Worm (Caenorhabditis elegans): ENCODE measurements around the gene fbxc-18.
"Not testable (repeated sequence)": the region's sequence is repeated elsewhere in the genome, so short reads cannot be mapped to it uniquely, and the experiment has no call there.

The fbxc-18 gene

ce11 chrII:979135-979534, 12.3 kb upstream of the fbxc-18 start, which contains the start of the genes fbxc-17 and fbxc-15:
Gene fbxc-17, minus strand, starts transcription at chrII:979235.
Gene fbxc-15, plus strand, starts transcription at chrII:979423.
- TF ChIP-seq hlh-4 (tag; optimal IDR thresholded peaks at IDR 0.05) = no peak
- TF ChIP-seq mab-9 (GFP tag; IDR thresholded peaks at IDR 0.05) = no peak
- no peak for TF ChIP-seq mef-2 (tag; optimal IDR thresholded peaks at IDR 0.05)
- TF ChIP-seq fkh-10 (GFP tag; optimal IDR thresholded peaks at IDR 0.05) = no peak
- no peak for TF ChIP-seq alr-1 (tag; optimal IDR thresholded peaks at IDR 0.05; ENCODE audit: borderline replicate concordance)
- no peak for TF ChIP-seq unc-62 (GFP tag; optimal IDR thresholded peaks at IDR 0.05)
- no peak for TF ChIP-seq jun-1 (tag; optimal IDR thresholded peaks at IDR 0.05)
- no peak for TF ChIP-seq isw-1 (GFP tag; IDR thresholded peaks at IDR 0.05)
- no peak for TF ChIP-seq unc-30 (tag; optimal IDR thresholded peaks at IDR 0.05)
- TF ChIP-seq ama-1 (optimal IDR thresholded peaks at IDR 0.05) = no peak
- no peak for TF ChIP-seq nhr-19 (GFP tag; conservative IDR thresholded peaks at IDR 0.05)

- TF ChIP-seq rnt-1 (tag; optimal IDR thresholded peaks at IDR 0.05) (no peak), F16B12.6 (tag; optimal IDR thresholded peaks at IDR 0.05) (no peak), nhr-28 (tag; optimal IDR thresholded peaks at IDR 0.05) (no peak), lin-14 (GFP tag; optimal IDR thresholded peaks at IDR 0.05) (no peak), sox-4 (tag; optimal IDR thresholded peaks at IDR 0.05) (no peak), pag-3 (tag; optimal IDR thresholded peaks at IDR 0.05; ENCODE audit: borderline replicate concordance, insufficient read depth) (no peak), ceh-88 (GFP tag; IDR thresholded peaks at IDR 0.05) (no peak)
These were observed 7.1 kb upstream of the fbxc-18 start, which contains the start of gene fbxc-14 for ce11 chrII:973999-974398. Gene fbxc-14, plus strand, starts transcription at chrII:974299.

ce11 chrII:972850-973249, 6.0 kb upstream of the fbxc-18 start, which contains the start of gene C32B5.15:
Gene C32B5.15, minus strand, starts transcription at chrII:972950.
- no peak for TF ChIP-seq dsc-1 (tag; optimal IDR thresholded peaks at IDR 0.05)
- no peak for TF ChIP-seq ama-1 (optimal IDR thresholded peaks at IDR 0.05)
- no peak for TF ChIP-seq nhr-84 (tag; optimal IDR thresholded peaks at IDR 0.05)

- TF ChIP-seq sptf-1 (tag; optimal IDR thresholded peaks at IDR 0.05); ces-1 (GFP tag; optimal IDR thresholded peaks at IDR 0.05); nhr-90 (tag; optimal IDR thresholded peaks at IDR 0.05; ENCODE audit: poor library complexity): not testable (repeated sequence)
These were observed 1.2 kb upstream of the fbxc-18 start, which contains the start of gene C32B5.6 for ce11 chrII:968106-968505. Gene C32B5.6, plus strand, starts transcription at chrII:968406.

- TF ChIP-seq elt-2 (tag; optimal IDR thresholded peaks at IDR 0.05) (no peak), egl-13 (tag; optimal IDR thresholded peaks at IDR 0.05) (no peak), skn-1 (tag; optimal IDR thresholded peaks at IDR 0.05) (no peak), ceh-82 (tag; optimal IDR thresholded peaks at IDR 0.05) (no peak), Y116A8C.19 (tag; optimal IDR thresholded peaks at IDR 0.05; ENCODE audit: borderline replicate concordance) (no peak), nhr-90 (tag; optimal IDR thresholded peaks at IDR 0.05; ENCODE audit: poor library complexity) (no peak), pag-3 (tag; optimal IDR thresholded peaks at IDR 0.05; ENCODE audit: borderline replicate concordance, insufficient read depth) (no peak), isw-1 (GFP tag; IDR thresholded peaks at IDR 0.05) (no peak), mdl-1 (tag; optimal IDR thresholded peaks at IDR 0.05) (no peak), ets-5 (GFP tag; IDR thresholded peaks at IDR 0.05) (no peak), fkh-10 (GFP tag; optimal IDR thresholded peaks at IDR 0.05) (no peak)
These were observed 4.9 kb downstream of the fbxc-18 start, which contains the start of gene C32B5.13 for ce11 chrII:961961-962360. Gene C32B5.13, minus strand, starts transcription at chrII:962061.

ce11 chrII:960218-960617, 6.6 kb downstream of the fbxc-18 start, which contains the start of the genes C32B5.18 and C32B5.7:
Gene C32B5.18, plus strand, starts transcription at chrII:960518.
Gene C32B5.7, plus strand, starts transcription at chrII:960528.
- TF ChIP-seq pqm-1 (tag; optimal IDR thresholded peaks at IDR 0.05) = no peak
- TF ChIP-seq pax-3 (tag; optimal IDR thresholded peaks at IDR 0.05) = no peak
- no peak for TF ChIP-seq nhr-19 (GFP tag; conservative IDR thresholded peaks at IDR 0.05)
- no peak for TF ChIP-seq rnt-1 (tag; optimal IDR thresholded peaks at IDR 0.05)
- TF ChIP-seq ceh-82 (tag; optimal IDR thresholded peaks at IDR 0.05) = no peak
